Worm (Caenorhabditis elegans) whole organism, late embryonic: Measurements from ENCODE around the gene rho-1.

Experiments used
- C38D4.7 ChIP-seq: fragments of 200-800 bp; sonication (Bioruptor generic); optimal IDR thresholded peaks from 2 replicates; lab custom pipeline; 2018; ENCODE audit warnings: mild to moderate bottlenecking, missing genetic modification characterization, moderate library complexity, missing compliant biosample characterization
- K02D7.2 ChIP-seq: sonication (generic microtip); optimal IDR thresholded peaks from 2 replicates; lab custom pipeline; 2017; ENCODE audit warnings: mild to moderate bottlenecking, missing genetic modification characterization, missing compliant biosample characterization
- K09A11.1 ChIP-seq: sonication (generic microtip); optimal IDR thresholded peaks from 2 replicates; lab custom pipeline; 2017; ENCODE audit warnings: antibody characterized with exemption, mild to moderate bottlenecking, missing genetic modification characterization, missing compliant biosample characterization; ENCODE audit not compliant: insufficient read depth
- T23F11.4 ChIP-seq: fragments of 200-800 bp; sonication (Bioruptor generic); optimal IDR thresholded peaks from 2 replicates; lab custom pipeline; 2018; ENCODE audit warnings: mild to moderate bottlenecking, missing genetic modification characterization, missing compliant biosample characterization
- Y22D7AL.16 ChIP-seq: sonication (generic microtip); optimal IDR thresholded peaks from 2 replicates; lab custom pipeline; 2016; ENCODE audit warnings: missing genetic modification characterization, missing compliant biosample characterization
- ahr-1 ChIP-seq: sonication (generic microtip); optimal IDR thresholded peaks from 2 replicates; lab custom pipeline; 2016; ENCODE audit warnings: missing genetic modification characterization, missing compliant biosample characterization
- ama-1 ChIP-seq: fragments of 150-350 bp; optimal IDR thresholded peaks from 2 replicates; lab custom pipeline; 2014
- ceh-14 ChIP-seq: sonication (generic microtip); optimal IDR thresholded peaks from 2 replicates; lab custom pipeline; 2016; ENCODE audit warnings: missing genotype, missing genetic modification characterization, missing compliant biosample characterization
- ceh-18 ChIP-seq: sonication (generic microtip); optimal IDR thresholded peaks from 2 replicates; lab custom pipeline; 2016; ENCODE audit warnings: missing genetic modification characterization, missing compliant biosample characterization
- ceh-19 ChIP-seq: fragments of 200-800 bp; sonication (Bioruptor generic); optimal IDR thresholded peaks from 2 replicates; lab custom pipeline; 2018; ENCODE audit warnings: mild to moderate bottlenecking, missing genetic modification characterization, missing compliant biosample characterization
- ceh-2 ChIP-seq: sonication (generic microtip); optimal IDR thresholded peaks from 2 replicates; lab custom pipeline; 2016; ENCODE audit warnings: missing genotype, missing genetic modification characterization, missing compliant biosample characterization
- ceh-34 ChIP-seq: sonication (generic microtip); optimal IDR thresholded peaks from 2 replicates; lab custom pipeline; 2016; ENCODE audit warnings: mild to moderate bottlenecking, missing genetic modification characterization, missing compliant biosample characterization
- ceh-45 ChIP-seq: fragments of 200-800 bp; sonication (Bioruptor generic); IDR thresholded peaks from 2 replicates; pipeline ENCODE4 v1.3.6; 2022; ENCODE audit warnings: missing genetic modification reagents, missing genetic modification characterization, missing compliant biosample characterization
- ceh-48 ChIP-seq: sonication (generic microtip); optimal IDR thresholded peaks from 2 replicates; lab custom pipeline; 2016; ENCODE audit warnings: missing genetic modification characterization, inconsistent platforms, missing compliant biosample characterization
- ceh-9 ChIP-seq: sonication (generic microtip); optimal IDR thresholded peaks from 2 replicates; lab custom pipeline; 2016; ENCODE audit warnings: mild to moderate bottlenecking, missing genetic modification characterization, inconsistent platforms, missing compliant biosample characterization
- che-1 ChIP-seq: sonication (generic microtip); optimal IDR thresholded peaks from 2 replicates; lab custom pipeline; 2016; ENCODE audit warnings: mild to moderate bottlenecking, missing genetic modification characterization, missing compliant biosample characterization
- dmd-4 ChIP-seq: sonication (generic microtip); optimal IDR thresholded peaks from 2 replicates; lab custom pipeline; 2016; ENCODE audit warnings: borderline replicate concordance, missing genetic modification characterization, missing compliant biosample characterization
- dve-1 ChIP-seq: sonication (generic microtip); optimal IDR thresholded peaks from 2 replicates; lab custom pipeline; 2017; ENCODE audit warnings: antibody characterized with exemption, mild to moderate bottlenecking, missing genetic modification characterization, missing compliant biosample characterization
- elt-2 ChIP-seq: sonication (generic microtip); optimal IDR thresholded peaks from 2 replicates; lab custom pipeline; 2016; ENCODE audit warnings: missing genetic modification reagents, missing genetic modification characterization, missing compliant biosample characterization
- ets-4 ChIP-seq: sonication (generic microtip); optimal IDR thresholded peaks from 2 replicates; lab custom pipeline; 2016; ENCODE audit warnings: missing genetic modification characterization, missing compliant biosample characterization
- fax-1 ChIP-seq: sonication (generic microtip); optimal IDR thresholded peaks from 2 replicates; lab custom pipeline; 2016; ENCODE audit warnings: missing genotype, missing genetic modification characterization, missing compliant biosample characterization
- fkh-6 ChIP-seq: sonication (generic microtip); optimal IDR thresholded peaks from 2 replicates; lab custom pipeline; 2016; ENCODE audit warnings: missing genetic modification characterization, missing compliant biosample characterization
- gmeb-2 ChIP-seq: sonication (generic microtip); optimal IDR thresholded peaks from 2 replicates; lab custom pipeline; 2016; ENCODE audit warnings: missing genetic modification characterization, inconsistent platforms, missing compliant biosample characterization
- hlh-13 ChIP-seq: fragments of 200-800 bp; sonication (Bioruptor generic); optimal IDR thresholded peaks from 2 replicates; lab custom pipeline; 2018; ENCODE audit warnings: mild to moderate bottlenecking, missing genetic modification characterization, missing compliant biosample characterization
- hlh-15 ChIP-seq: sonication (generic microtip); optimal IDR thresholded peaks from 2 replicates; lab custom pipeline; 2016; ENCODE audit warnings: missing genetic modification characterization, missing compliant biosample characterization
- hlh-30 ChIP-seq: sonication (generic microtip); optimal IDR thresholded peaks from 2 replicates; lab custom pipeline; 2017; ENCODE audit warnings: antibody characterized with exemption, missing genetic modification characterization, missing compliant biosample characterization; ENCODE audit not compliant: insufficient read depth
- hlh-8 ChIP-seq: sonication (generic microtip); optimal IDR thresholded peaks from 2 replicates; lab custom pipeline; 2016; ENCODE audit warnings: missing genotype, missing genetic modification characterization, missing compliant biosample characterization
- lim-6 ChIP-seq: sonication (generic microtip); optimal IDR thresholded peaks from 2 replicates; lab custom pipeline; 2016; ENCODE audit warnings: missing genetic modification characterization, missing compliant biosample characterization
- lin-11 ChIP-seq: fragments of 200-800 bp; sonication (Bioruptor generic); optimal IDR thresholded peaks from 2 replicates; lab custom pipeline; 2018; ENCODE audit warnings: mild to moderate bottlenecking, missing genetic modification characterization, missing compliant biosample characterization
- madf-2 ChIP-seq: sonication (generic microtip); optimal IDR thresholded peaks from 2 replicates; lab custom pipeline; 2017; ENCODE audit warnings: missing genetic modification characterization, missing compliant biosample characterization
- nfya-1 ChIP-seq: sonication (generic microtip); optimal IDR thresholded peaks from 2 replicates; lab custom pipeline; 2017; ENCODE audit warnings: missing genetic modification characterization, mild to moderate bottlenecking, missing compliant biosample characterization, antibody characterized with exemption, moderate library complexity
- nhr-232 ChIP-seq: sonication (generic microtip); optimal IDR thresholded peaks from 2 replicates; lab custom pipeline; 2016; ENCODE audit warnings: missing genetic modification characterization, missing compliant biosample characterization
- odd-2 ChIP-seq: sonication (generic microtip); optimal IDR thresholded peaks from 2 replicates; lab custom pipeline; 2017; ENCODE audit warnings: antibody characterized with exemption, mild to moderate bottlenecking, missing genetic modification characterization, missing compliant biosample characterization
- pag-3 ChIP-seq: sonication (generic microtip); optimal IDR thresholded peaks from 2 replicates; lab custom pipeline; 2016; ENCODE audit warnings: missing compliant biosample characterization, missing genetic modification characterization, borderline replicate concordance
- pat-9 ChIP-seq: fragments of 200-800 bp; sonication (Bioruptor generic); optimal IDR thresholded peaks from 2 replicates; lab custom pipeline; 2018; ENCODE audit warnings: mild to moderate bottlenecking, missing genetic modification characterization, moderate library complexity, missing compliant biosample characterization
- pax-1 ChIP-seq: fragments of 150-350 bp; optimal IDR thresholded peaks from 2 replicates; lab custom pipeline; 2014; ENCODE audit warnings: missing biosample characterization, missing genetic modification characterization
- pha-2 ChIP-seq: sonication (generic microtip); optimal IDR thresholded peaks from 2 replicates; lab custom pipeline; 2017; ENCODE audit warnings: mild to moderate bottlenecking, missing genetic modification characterization, missing compliant biosample characterization
- pha-4 ChIP-seq: fragments of 150-350 bp; optimal IDR thresholded peaks from 2 replicates; lab custom pipeline; 2018; ENCODE audit warnings: missing biosample characterization, missing genetic modification reagents, missing genetic modification characterization
- pqm-1 ChIP-seq: sonication (generic microtip); optimal IDR thresholded peaks from 2 replicates; lab custom pipeline; 2016; ENCODE audit warnings: missing genetic modification characterization, missing compliant biosample characterization
- pros-1 ChIP-seq: fragments of 150-350 bp; optimal IDR thresholded peaks from 2 replicates; lab custom pipeline; 2014; ENCODE audit warnings: missing biosample characterization, missing genetic modification reagents, missing genetic modification characterization
- ref-2 ChIP-seq: sonication (generic microtip); optimal IDR thresholded peaks from 2 replicates; lab custom pipeline; 2016; ENCODE audit warnings: missing genetic modification characterization, missing compliant biosample characterization
- rnt-1 ChIP-seq: sonication (generic microtip); optimal IDR thresholded peaks from 2 replicates; lab custom pipeline; 2016; ENCODE audit warnings: missing genetic modification characterization, missing compliant biosample characterization
- sdc-2 ChIP-seq: sonication (generic microtip); optimal IDR thresholded peaks from 2 replicates; lab custom pipeline; 2016; ENCODE audit warnings: missing genotype, missing genetic modification characterization, missing compliant biosample characterization
- sox-2 ChIP-seq: fragments of 200-800 bp; sonication (Bioruptor generic); IDR thresholded peaks from 2 replicates; pipeline ENCODE4 v1.3.6; 2022; ENCODE audit warnings: missing genetic modification reagents, missing genetic modification characterization, missing compliant biosample characterization
- syd-9 ChIP-seq: sonication (generic microtip); optimal IDR thresholded peaks from 2 replicates; lab custom pipeline; 2016; ENCODE audit warnings: mild to moderate bottlenecking, missing genetic modification characterization, moderate library complexity, missing compliant biosample characterization
- tbx-7 ChIP-seq: sonication (generic microtip); optimal IDR thresholded peaks from 2 replicates; lab custom pipeline; 2016; ENCODE audit warnings: missing genotype, missing genetic modification characterization, missing compliant biosample characterization
- ttx-3 ChIP-seq: sonication (generic microtip); optimal IDR thresholded peaks from 2 replicates; lab custom pipeline; 2016; ENCODE audit warnings: missing genetic modification reagents, missing genetic modification characterization, missing compliant biosample characterization
- unc-55 ChIP-seq: sonication (generic microtip); optimal IDR thresholded peaks from 2 replicates; lab custom pipeline; 2017; ENCODE audit warnings: missing biosample characterization, missing genetic modification reagents, missing genetic modification characterization
- unc-86 ChIP-seq: sonication (generic microtip); optimal IDR thresholded peaks from 2 replicates; lab custom pipeline; 2016; ENCODE audit warnings: missing genetic modification characterization, missing compliant biosample characterization
- zip-5 ChIP-seq: sonication (generic microtip); optimal IDR thresholded peaks from 2 replicates; lab custom pipeline; 2016; ENCODE audit warnings: missing genetic modification characterization, missing compliant biosample characterization
- ztf-16 ChIP-seq: sonication (generic microtip); optimal IDR thresholded peaks from 2 replicates; lab custom pipeline; 2017; ENCODE audit warnings: missing genetic modification characterization, missing compliant biosample characterization

The rho-1 gene

DNA sequence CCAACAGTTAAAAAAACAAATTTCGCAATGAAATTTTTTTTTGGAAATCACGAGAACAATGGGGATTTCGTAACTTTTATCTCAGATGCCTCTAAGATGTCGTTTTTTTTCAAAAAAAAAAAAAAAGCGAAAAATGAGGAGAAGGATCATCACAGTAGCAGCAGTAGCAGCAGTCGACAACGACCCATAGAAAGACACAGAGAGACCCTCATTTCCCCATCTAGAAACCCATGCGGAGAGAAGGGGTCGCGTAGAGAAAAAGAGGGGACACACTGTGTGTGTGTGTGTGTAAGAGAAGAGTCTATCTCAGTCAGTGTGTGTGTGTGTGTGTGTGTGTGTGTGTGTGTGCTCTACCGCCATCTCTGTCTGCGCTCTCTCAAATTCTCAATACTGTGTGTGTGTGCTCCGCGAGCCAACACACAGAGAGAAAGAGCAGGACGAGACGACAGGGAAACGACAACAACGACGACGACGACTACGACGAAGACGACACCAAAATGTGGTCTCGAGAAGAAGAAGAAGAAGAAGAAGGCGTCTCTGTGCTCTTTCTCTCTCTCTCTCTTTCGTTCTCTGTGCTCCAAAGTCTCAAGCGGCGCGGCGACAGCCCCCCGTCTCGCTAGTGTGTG is 2.7 kb upstream of the rho-1 start (continued):
- peak; percentile 78 for TF ChIP-seq ref-2 (tag; lab: Kevin White, UChicago)
- no peak for TF ChIP-seq pqm-1 (tag; lab: Kevin White, UChicago)
- peak; percentile 81 for TF ChIP-seq nfya-1 (tag; lab: Kevin White, UChicago)
- TF ChIP-seq elt-2 = peak; percentile 49

- TF ChIP-seq fax-1 (tag; lab: Kevin White, UChicago) (no peak), tbx-7 (no peak), rnt-1 (tag; lab: Kevin White, UChicago) (no peak), ceh-2 (tag; lab: Kevin White, UChicago) (no peak), sdc-2 (tag; lab: Kevin White, UChicago) (no peak), K09A11.1 (tag; lab: Kevin White, UChicago) (no peak), C38D4.7 (GFP tag; lab: Kevin White, UChicago) (no peak), T23F11.4 (GFP tag; lab: Kevin White, UChicago) (no peak), ama-1 (peak; percentile 30), pag-3 (tag; lab: Kevin White, UChicago) (no peak), fkh-6 (tag; lab: Kevin White, UChicago) (no peak), dve-1 (tag; lab: Kevin White, UChicago) (peak; percentile 26), pha-2 (tag; lab: Kevin White, UChicago) (no peak), ceh-9 (tag; lab: Kevin White, UChicago) (no peak), K02D7.2 (tag; lab: Kevin White, UChicago) (no peak), lin-11 (no peak), pqm-1 (tag; lab: Kevin White, UChicago) (no peak), ceh-19 (GFP tag; lab: Kevin White, UChicago) (no peak), hlh-30 (tag; lab: Kevin White, UChicago) (no peak), hlh-13 (GFP tag; lab: Kevin White, UChicago) (no peak), pax-1 (tag; lab: Kevin White, UChicago) (no peak), unc-55 (GFP tag; lab: Kevin White, UChicago) (peak; percentile 38), nhr-232 (tag; lab: Kevin White, UChicago) (no peak), pha-4 (tag; lab: Kevin White, UChicago) (no peak), sox-2 (GFP tag; lab: Robert Waterston, UW) (0 out of 2 replicates have a peak, but pooled peaks have one; percentile 3), lim-6 (tag; lab: Kevin White, UChicago) (no peak), ceh-48 (tag; lab: Kevin White, UChicago) (no peak), unc-86 (tag; lab: Kevin White, UChicago) (no peak), pat-9 (tag; lab: Kevin White, UChicago) (no peak), ceh-18 (tag; lab: Kevin White, UChicago) (peak; percentile 3), ets-4 (tag; lab: Kevin White, UChicago) (no peak), che-1 (tag; lab: Kevin White, UChicago) (no peak), dmd-4 (tag; lab: Kevin White, UChicago) (no peak), madf-2 (tag; lab: Kevin White, UChicago) (peak; percentile 2), pros-1 (tag; lab: Kevin White, UChicago) (no peak), ttx-3 (tag; lab: Kevin White, UChicago) (no peak), ceh-45 (GFP tag; lab: Robert Waterston, UW) (no peak), ceh-14 (no peak), hlh-8 (tag; lab: Kevin White, UChicago) (no peak), hlh-15 (tag; lab: Kevin White, UChicago) (no peak), odd-2 (tag; lab: Kevin White, UChicago) (no peak), zip-5 (no peak), Y22D7AL.16 (tag; lab: Kevin White, UChicago) (no peak), gmeb-2 (tag; lab: Kevin White, UChicago) (no peak), ahr-1 (tag; lab: Kevin White, UChicago) (no peak), ceh-34 (tag; lab: Kevin White, UChicago) (no peak), syd-9 (tag; lab: Kevin White, UChicago) (no peak), ztf-16 (peak; percentile 4), ref-2 (tag; lab: Kevin White, UChicago) (no peak)
These were observed 1.1 kb upstream of the rho-1 start for ce11 chrIV:16489958-16490357.
